Worm (Caenorhabditis elegans) whole organism, L2 larva: Measurements from ENCODE around the gene ddn-1.
A peak's percentile ranks its signal among the peaks of the same experiment; 100 is the strongest.

Experiments used
- C34F6.9 ChIP-seq: fragments of 150-350 bp; optimal IDR thresholded peaks from 2 replicates; lab custom pipeline; 2014; ENCODE audit warnings: missing biosample characterization, missing genetic modification characterization
- F13H6.1 ChIP-seq: sonication (generic microtip); optimal IDR thresholded peaks from 2 replicates; lab custom pipeline; 2016; ENCODE audit warnings: missing genetic modification characterization, missing compliant biosample characterization
- R02D3.7 ChIP-seq: fragments of 150-350 bp; optimal IDR thresholded peaks from 2 replicates; lab custom pipeline; 2014; ENCODE audit warnings: missing biosample characterization, missing genetic modification characterization
- Y55F3AM.14 ChIP-seq: fragments of 200-800 bp; sonication (Bioruptor generic); optimal IDR thresholded peaks from 2 replicates; lab custom pipeline; 2018; ENCODE audit warnings: mild to moderate bottlenecking, missing genetic modification characterization, missing compliant biosample characterization
- alr-1 ChIP-seq: fragments of 150-350 bp; optimal IDR thresholded peaks from 2 replicates; lab custom pipeline; 2014; ENCODE audit warnings: missing biosample characterization, missing genetic modification characterization
- blmp-1 ChIP-seq: sonication (generic microtip); optimal IDR thresholded peaks from 2 replicates; lab custom pipeline; 2017; ENCODE audit warnings: missing genetic modification characterization, mild to moderate bottlenecking, missing compliant biosample characterization, antibody characterized with exemption, moderate library complexity; ENCODE audit not compliant: insufficient read depth
- ceh-16 ChIP-seq: fragments of 150-350 bp; optimal IDR thresholded peaks from 2 replicates; lab custom pipeline; 2014; ENCODE audit warnings: missing biosample characterization, missing genetic modification characterization
- ceh-82 ChIP-seq: fragments of 150-350 bp; optimal IDR thresholded peaks from 2 replicates; lab custom pipeline; 2014; ENCODE audit warnings: missing biosample characterization, missing genetic modification characterization
- dmd-4 ChIP-seq: sonication (generic microtip); optimal IDR thresholded peaks from 2 replicates; lab custom pipeline; 2017; ENCODE audit warnings: missing biosample characterization, missing genetic modification characterization
- egl-27 ChIP-seq: sonication (generic microtip); optimal IDR thresholded peaks from 3 replicates; lab custom pipeline; 2017; ENCODE audit warnings: missing biosample characterization, missing genetic modification reagents, missing genetic modification characterization
- elt-1 ChIP-seq: fragments of 150-350 bp; optimal IDR thresholded peaks from 2 replicates; lab custom pipeline; 2014; ENCODE audit warnings: missing biosample characterization, missing genetic modification characterization
- elt-3 ChIP-seq: sonication (generic microtip); optimal IDR thresholded peaks from 2 replicates; lab custom pipeline; 2017; ENCODE audit warnings: missing biosample characterization, missing genetic modification characterization
- fos-1 ChIP-seq: fragments of 150-350 bp; optimal IDR thresholded peaks from 2 replicates; lab custom pipeline; 2014; ENCODE audit warnings: missing biosample characterization, missing genetic modification characterization
- lin-13 ChIP-seq: fragments of 150-350 bp; optimal IDR thresholded peaks from 2 replicates; lab custom pipeline; 2014; ENCODE audit warnings: missing biosample characterization, missing genetic modification reagents, missing genetic modification characterization
- lin-39 ChIP-seq: fragments of 150-350 bp; optimal IDR thresholded peaks from 2 replicates; lab custom pipeline; 2014; ENCODE audit warnings: missing biosample characterization, missing genetic modification reagents, missing genetic modification characterization
- lsy-2 ChIP-seq, 2 experiments: fragments of 150-350 bp in 1 of 2; sonication (generic microtip) in 1 of 2; optimal IDR thresholded peaks; 2 replicates each; lab custom pipeline; 2014 to 2017; ENCODE audit warnings: missing biosample characterization in 2 of 2, missing genetic modification characterization in 2 of 2
- mab-5 ChIP-seq: fragments of 150-350 bp; optimal IDR thresholded peaks from 2 replicates; lab custom pipeline; 2014; ENCODE audit warnings: missing biosample characterization, missing genetic modification characterization
- mbf-1 ChIP-seq: sonication (generic microtip); optimal IDR thresholded peaks from 2 replicates; lab custom pipeline; 2017; ENCODE audit warnings: missing biosample characterization, missing genetic modification characterization
- mdl-1 ChIP-seq, 2 experiments: fragments of 150-350 bp in 1 of 2; sonication (generic microtip) in 1 of 2; optimal IDR thresholded peaks; 2 replicates each; lab custom pipeline; 2017; ENCODE audit warnings: missing biosample characterization in 2 of 2, missing genetic modification characterization in 2 of 2
- nhr-11 ChIP-seq: fragments of 150-350 bp; optimal IDR thresholded peaks from 2 replicates; lab custom pipeline; 2014; ENCODE audit warnings: missing biosample characterization, missing genetic modification characterization
- nhr-129 ChIP-seq: fragments of 150-350 bp; optimal IDR thresholded peaks from 2 replicates; lab custom pipeline; 2014; ENCODE audit warnings: missing biosample characterization, missing genetic modification characterization
- nhr-23 ChIP-seq: fragments of 150-350 bp; optimal IDR thresholded peaks from 2 replicates; lab custom pipeline; 2014; ENCODE audit warnings: missing biosample characterization, missing genetic modification reagents, missing genetic modification characterization
- nhr-237 ChIP-seq: fragments of 150-350 bp; optimal IDR thresholded peaks from 2 replicates; lab custom pipeline; 2014; ENCODE audit warnings: missing biosample characterization, missing genetic modification characterization
- nhr-6 ChIP-seq: fragments of 150-350 bp; optimal IDR thresholded peaks from 2 replicates; lab custom pipeline; 2014; ENCODE audit warnings: missing biosample characterization, missing genetic modification characterization
- nhr-77 ChIP-seq: fragments of 150-350 bp; optimal IDR thresholded peaks from 2 replicates; lab custom pipeline; 2014; ENCODE audit warnings: missing biosample characterization, missing genetic modification characterization
- peb-1 ChIP-seq: fragments of 150-350 bp; optimal IDR thresholded peaks from 2 replicates; lab custom pipeline; 2014; ENCODE audit warnings: missing biosample characterization, missing genetic modification characterization
- sem-4 ChIP-seq: fragments of 150-350 bp; optimal IDR thresholded peaks from 2 replicates; lab custom pipeline; 2014; ENCODE audit warnings: missing biosample characterization, missing genetic modification reagents, missing genetic modification characterization
- sma-3 ChIP-seq: sonication (generic microtip); optimal IDR thresholded peaks from 2 replicates; lab custom pipeline; 2016; ENCODE audit warnings: missing genetic modification reagents, missing genetic modification characterization, missing compliant biosample characterization
- sma-9 ChIP-seq, 2 experiments: fragments of 150-350 bp in 1 of 2; sonication (generic microtip) in 1 of 2; optimal IDR thresholded peaks; 2 replicates each; lab custom pipeline; 2014 to 2016; ENCODE audit warnings: missing genetic modification characterization in 2 of 2, mild to moderate bottlenecking in 1 of 2, missing biosample characterization in 1 of 2, missing compliant biosample characterization in 1 of 2, missing genetic modification reagents in 1 of 2, moderate library complexity in 1 of 2
- snpc-4 ChIP-seq: fragments of 150-350 bp; optimal IDR thresholded peaks from 2 replicates; lab custom pipeline; 2014; ENCODE audit warnings: missing biosample characterization, missing genetic modification characterization
- unc-55 ChIP-seq: fragments of 150-350 bp; sonication (generic microtip); optimal IDR thresholded peaks from 3 replicates; lab custom pipeline; 2014; ENCODE audit warnings: missing biosample characterization, missing genetic modification reagents, missing genetic modification characterization
- unc-62 ChIP-seq: fragments of 150-350 bp; optimal IDR thresholded peaks from 2 replicates; lab custom pipeline; 2014; ENCODE audit warnings: missing biosample characterization, missing genetic modification reagents, missing genetic modification characterization
- zag-1 ChIP-seq: fragments of 150-350 bp; optimal IDR thresholded peaks from 2 replicates; lab custom pipeline; 2014; ENCODE audit warnings: missing biosample characterization, missing genetic modification characterization
- ztf-1 ChIP-seq: fragments of 200-800 bp; sonication (Bioruptor generic); conservative IDR thresholded peaks from 2 replicates; pipeline ENCODE4 v1.3.6; 2022; ENCODE audit warnings: missing genetic modification characterization, missing compliant biosample characterization
- ztf-4 ChIP-seq: fragments of 150-350 bp; optimal IDR thresholded peaks from 2 replicates; lab custom pipeline; 2014; ENCODE audit warnings: missing biosample characterization, missing genetic modification characterization

The ddn-1 gene

DNA sequence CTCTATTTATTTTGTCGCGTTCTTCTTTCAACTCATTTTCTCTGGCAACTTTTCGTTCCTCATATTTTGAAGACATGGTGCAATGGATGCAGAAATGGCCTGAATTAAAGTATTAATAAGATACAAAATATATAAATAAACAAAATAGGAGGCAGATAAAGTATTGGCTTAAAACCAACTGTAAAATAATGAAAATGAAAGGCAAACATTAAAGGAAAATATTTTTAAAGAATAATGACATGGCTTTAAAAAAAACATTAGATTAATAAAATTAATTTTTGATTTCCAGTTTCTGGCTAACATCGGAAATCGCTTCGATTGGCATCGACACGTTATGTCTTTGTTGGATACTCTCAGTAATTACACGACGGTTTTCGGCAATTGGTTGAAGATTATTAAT is at the start of gene ddn-1:
ddn-1 (minus strand) TSS at position 101 of the 400 bp plus-strand sequence.
- no peak for TF ChIP-seq nhr-23 (tag; lab: Kevin White, UChicago)
- no peak for TF ChIP-seq egl-27 (tag; lab: Kevin White, UChicago)
- TF ChIP-seq ztf-1 = no peak

DNA sequence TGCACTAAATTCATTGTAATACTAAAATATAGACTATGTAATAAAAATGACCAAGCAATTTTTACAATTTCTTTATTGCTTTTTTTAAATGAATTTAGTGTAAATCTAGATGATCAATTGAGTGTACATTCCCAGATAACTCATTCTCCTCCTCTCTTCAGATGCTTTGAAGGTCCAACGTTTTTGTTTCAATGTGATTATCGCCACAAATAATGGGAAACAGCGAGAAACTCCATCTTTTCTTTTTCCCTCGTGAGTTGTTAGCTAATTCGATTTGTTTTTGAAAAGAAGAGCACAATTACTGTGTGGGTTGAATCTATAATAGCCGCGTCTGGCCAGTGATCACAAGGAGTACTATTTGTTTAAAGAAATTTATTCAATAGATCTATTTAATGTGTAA is 44.7 kb upstream of the ddn-1 start:
- no peak for TF ChIP-seq mdl-1 (tag; optimal IDR thresholded peaks at IDR 0.05; lab: Kevin White, UChicago)
- no peak for TF ChIP-seq nhr-11
- peak; percentile 11 for TF ChIP-seq sma-9 (GFP tag; optimal IDR thresholded peaks at IDR 0.05; lab: Kevin White, UChicago)
- TF ChIP-seq sma-9 (tag; optimal IDR thresholded peaks at IDR 0.05; lab: Kevin White, UChicago) = no peak
- TF ChIP-seq, all 48 proteins: peak for 1

DNA sequence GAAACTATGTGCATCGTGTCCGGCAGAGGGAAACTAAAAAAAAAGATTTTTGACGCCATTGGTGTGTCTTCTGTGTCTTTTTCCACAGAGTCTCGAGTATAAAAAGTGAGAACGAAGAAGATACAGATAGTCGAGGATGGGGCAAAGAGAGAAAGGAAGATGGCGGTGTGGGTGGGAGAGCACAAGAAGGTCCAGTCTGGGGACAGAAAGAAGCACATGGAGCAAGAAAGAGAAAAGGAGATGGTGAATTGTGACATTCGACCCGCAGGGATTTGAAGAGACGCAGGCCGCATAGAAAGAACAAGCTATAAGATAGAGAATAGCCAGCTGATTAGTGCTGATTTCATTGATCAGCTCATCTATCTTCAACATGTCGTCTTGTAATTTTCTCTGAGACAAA is 41.9 kb upstream of the ddn-1 start:
- TF ChIP-seq fos-1 (tag; lab: Kevin White, UChicago) (no peak), elt-3 (tag; lab: Kevin White, UChicago) (no peak), sma-3 (GFP tag; lab: Kevin White, UChicago) (no peak), ztf-4 (no peak), mdl-1 (tag; optimal IDR thresholded peaks at IDR 0.05; lab: Kevin White, UChicago) (peak in 1 of 2 experiments; percentile 13), C34F6.9 (tag; lab: Kevin White, UChicago) (no peak), nhr-129 (tag; lab: Kevin White, UChicago) (peak; percentile 34), mbf-1 (tag; lab: Kevin White, UChicago) (no peak), dmd-4 (no peak), unc-55 (GFP tag; lab: Kevin White, UChicago) (no peak), nhr-11 (no peak), egl-27 (tag; lab: Kevin White, UChicago) (no peak), unc-62 (GFP tag; lab: Kevin White, UChicago) (no peak), R02D3.7 (tag; lab: Kevin White, UChicago) (no peak), alr-1 (tag; lab: Kevin White, UChicago) (no peak), nhr-6 (tag; lab: Kevin White, UChicago) (no peak), lin-39 (tag; lab: Kevin White, UChicago) (no peak), elt-1 (tag; lab: Kevin White, UChicago) (no peak), sma-9 (GFP tag; optimal IDR thresholded peaks at IDR 0.05; lab: Kevin White, UChicago) (peak; percentile 67), sma-9 (tag; optimal IDR thresholded peaks at IDR 0.05; lab: Kevin White, UChicago) (no peak), F13H6.1 (tag; lab: Kevin White, UChicago) (peak; percentile 77), ceh-82 (tag; lab: Kevin White, UChicago) (no peak), nhr-77 (tag; lab: Kevin White, UChicago) (no peak), zag-1 (tag; lab: Kevin White, UChicago) (peak; percentile 6)

DNA sequence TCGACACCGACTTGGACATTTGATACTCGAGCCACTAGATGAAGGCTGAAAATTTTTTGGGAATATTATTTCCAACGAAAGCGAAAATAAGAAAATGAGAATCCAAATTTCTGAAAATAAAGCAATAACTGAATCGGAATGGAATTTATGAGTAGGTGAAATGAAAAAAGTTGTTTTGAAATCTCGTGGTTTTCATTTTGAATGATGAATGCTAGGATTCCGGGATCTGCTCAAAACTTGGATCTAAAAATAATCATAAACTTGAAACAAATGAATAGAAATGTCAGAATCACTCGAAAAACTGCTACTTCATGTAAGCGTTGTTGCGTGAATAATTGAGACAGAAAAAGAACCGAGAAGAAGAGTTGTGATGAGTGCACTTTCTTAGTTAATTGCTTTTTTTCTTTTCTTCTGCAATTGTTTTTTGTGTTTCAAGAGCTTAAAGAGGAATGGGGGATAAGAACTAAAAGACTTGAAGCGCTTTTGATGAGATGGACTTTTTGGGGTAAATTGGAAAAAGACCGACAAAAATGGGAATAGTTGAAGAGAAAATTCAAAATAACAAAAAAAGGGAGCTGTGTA is 40.8 kb upstream of the ddn-1 start, which contains the start of gene magu-2:
magu-2 (minus strand) TSS at position 51 of the 582 bp plus-strand sequence.
- no peak for TF ChIP-seq ceh-16 (tag; lab: Kevin White, UChicago)

DNA sequence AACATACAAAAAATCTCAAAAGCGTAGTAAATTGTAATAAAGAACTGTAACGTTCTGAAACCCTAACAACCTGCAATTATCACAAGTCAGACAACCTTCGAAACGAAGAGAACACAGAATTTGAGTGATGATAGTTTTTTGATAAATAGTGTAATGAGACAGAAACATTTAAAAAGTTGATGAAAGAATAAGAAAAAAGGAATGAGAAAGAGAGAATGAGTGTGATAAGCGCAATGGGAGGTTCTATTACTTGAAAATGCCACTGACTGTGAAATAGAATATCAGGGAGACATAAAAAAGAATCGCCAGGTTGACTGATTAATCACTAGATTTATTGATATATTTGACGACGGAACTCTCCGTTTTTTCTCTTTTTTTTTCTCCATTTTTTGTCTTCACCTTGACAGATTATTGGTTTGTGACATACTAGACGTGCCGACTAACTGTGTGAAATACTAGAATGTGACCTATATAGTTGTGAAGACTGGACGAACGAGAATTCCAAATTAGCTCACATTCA is 39.0 kb upstream of the ddn-1 start:
- TF ChIP-seq peb-1 (no peak), mdl-1 (tag; optimal IDR thresholded peaks at IDR 0.05; lab: Kevin White, UChicago) (no peak), sem-4 (tag; lab: Kevin White, UChicago) (no peak), snpc-4 (tag; lab: Kevin White, UChicago) (no peak), sma-3 (GFP tag; lab: Kevin White, UChicago) (peak; percentile 17), fos-1 (tag; lab: Kevin White, UChicago) (peak; percentile 64), ztf-1 (no peak), Y55F3AM.14 (GFP tag; lab: Kevin White, UChicago) (no peak), mab-5 (no peak), lsy-2 (tag; optimal IDR thresholded peaks at IDR 0.05; lab: Kevin White, UChicago) (no peak), nhr-237 (tag; lab: Kevin White, UChicago) (no peak), nhr-129 (tag; lab: Kevin White, UChicago) (no peak), lin-13 (GFP tag; lab: Kevin White, UChicago) (no peak), nhr-77 (tag; lab: Kevin White, UChicago) (no peak), blmp-1 (tag; lab: Kevin White, UChicago) (peak; percentile 53), ceh-82 (tag; lab: Kevin White, UChicago) (no peak)
